Worm (Caenorhabditis elegans): Measurements from ENCODE around the gene gln-1.

DNA sequence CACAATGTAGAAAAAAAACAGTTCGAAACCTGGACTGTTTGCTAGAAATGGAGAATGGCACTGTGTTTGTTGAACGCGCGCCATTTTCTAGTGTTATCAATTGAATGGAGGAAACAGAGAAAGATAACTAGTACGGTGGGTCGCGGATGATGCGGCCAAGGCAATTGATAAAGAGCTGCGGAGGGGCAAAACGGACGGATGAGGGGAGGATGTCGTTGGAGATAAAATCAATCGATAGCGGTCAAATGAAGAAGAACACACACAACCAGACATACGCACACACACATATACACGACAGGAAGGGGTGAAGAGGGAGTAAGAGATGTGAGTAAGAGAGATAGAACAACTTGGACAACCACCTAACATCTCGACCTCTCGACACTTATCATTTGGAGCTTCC lies 8.0 kb upstream of the gln-1 start:
- TF ChIP-seq elt-3 (tag; optimal IDR thresholded peaks at IDR 0.05) = no peak
- TF ChIP-seq lin-13 (tag; optimal IDR thresholded peaks at IDR 0.05) = no peak
- no peak for TF ChIP-seq ztf-11 (tag; optimal IDR thresholded peaks at IDR 0.05)
- TF ChIP-seq ces-1 (GFP tag; optimal IDR thresholded peaks at IDR 0.05) = no peak
- TF ChIP-seq elt-1 (tag; optimal IDR thresholded peaks at IDR 0.05; ENCODE audit: borderline replicate concordance, insufficient read depth) = no peak
- TF ChIP-seq pha-4 (tag; optimal IDR thresholded peaks at IDR 0.05) = no peak
- TF ChIP-seq nhr-28 (tag; optimal IDR thresholded peaks at IDR 0.05) = no peak
- no peak for TF ChIP-seq snpc-4 (tag; optimal IDR thresholded peaks at IDR 0.05)
